Worm (Caenorhabditis elegans) whole organism, L4 larva: Measurements from ENCODE around the gene C54D10.10.
A peak's percentile ranks its signal among the peaks of the same experiment; 100 is the strongest.

Experiments
- D1046.2 ChIP-seq: fragments of 200-800 bp; sonication (Bioruptor generic); IDR thresholded peaks from 2 replicates; pipeline ENCODE4 v1.3.6; 2022; ENCODE audit warnings: missing genetic modification characterization, missing compliant biosample characterization
- F26F4.8 ChIP-seq: fragments of 200-800 bp; sonication (Bioruptor generic); conservative IDR thresholded peaks from 2 replicates; pipeline ENCODE4 v1.3.6; 2022; ENCODE audit warnings: missing genetic modification characterization, missing compliant biosample characterization
- F37D6.2 ChIP-seq: sonication (generic microtip); optimal IDR thresholded peaks from 2 replicates; lab custom pipeline; 2016; ENCODE audit warnings: mild to moderate bottlenecking, missing genetic modification characterization, missing compliant biosample characterization
- F44E2.7 ChIP-seq: fragments of 200-800 bp; sonication (Bioruptor generic); IDR thresholded peaks from 2 replicates; pipeline ENCODE4 v2.1.2; 2022; ENCODE audit warnings: missing genetic modification characterization, missing compliant biosample characterization
- T20F7.1 ChIP-seq: fragments of 200-800 bp; sonication (Bioruptor generic); optimal IDR thresholded peaks from 2 replicates; lab custom pipeline; 2018; ENCODE audit warnings: mild to moderate bottlenecking, missing genetic modification characterization, missing compliant biosample characterization
- Y5F2A.4 ChIP-seq: fragments of 200-800 bp; sonication (Bioruptor generic); optimal IDR thresholded peaks from 2 replicates; lab custom pipeline; 2018; ENCODE audit warnings: mild to moderate bottlenecking, missing genetic modification characterization, missing compliant biosample characterization
- aha-1 ChIP-seq: fragments of 150-350 bp; peaks from one replicate; lab custom pipeline; 2014; ENCODE audit warnings: missing biosample characterization, missing genetic modification characterization
- aly-2 ChIP-seq: sonication (generic microtip); optimal IDR thresholded peaks from 2 replicates; lab custom pipeline; 2018; ENCODE audit warnings: missing biosample characterization, missing genetic modification characterization
- ama-1 ChIP-seq: fragments of 150-350 bp; optimal IDR thresholded peaks from 2 replicates; lab custom pipeline; 2014; ENCODE audit warnings: inconsistent platforms, mixed read lengths
- arid-1 ChIP-seq: fragments of 200-800 bp; sonication (Bioruptor generic); conservative IDR thresholded peaks from 2 replicates; pipeline ENCODE4 v1.3.6; 2022; ENCODE audit warnings: missing genetic modification reagents, missing genetic modification characterization, missing compliant biosample characterization
- ceh-20 ChIP-seq: fragments of 200-800 bp; sonication (Bioruptor generic); IDR thresholded peaks from 2 replicates; pipeline ENCODE4 v1.3.6; 2022; ENCODE audit warnings: missing genetic modification reagents, missing genetic modification characterization, missing compliant biosample characterization
- ceh-28 ChIP-seq: fragments of 150-350 bp; optimal IDR thresholded peaks from 2 replicates; lab custom pipeline; 2014; ENCODE audit warnings: missing biosample characterization, missing genetic modification reagents, missing genetic modification characterization
- cey-2 ChIP-seq: sonication (generic microtip); optimal IDR thresholded peaks from 3 replicates; lab custom pipeline; 2017; ENCODE audit warnings: missing genetic modification characterization, mild to moderate bottlenecking, missing compliant biosample characterization, antibody characterized with exemption, borderline replicate concordance; ENCODE audit not compliant: insufficient read depth
- ctbp-1 ChIP-seq: fragments of 200-800 bp; sonication (Bioruptor generic); IDR thresholded peaks from 2 replicates; pipeline ENCODE4 v1.3.6; 2022; ENCODE audit warnings: missing genetic modification reagents, missing genetic modification characterization, missing compliant biosample characterization
- daf-12 ChIP-seq: fragments of 150-350 bp; optimal IDR thresholded peaks from 2 replicates; lab custom pipeline; 2014; ENCODE audit warnings: missing biosample characterization, missing genetic modification reagents, missing genetic modification characterization
- daf-16 ChIP-seq, 3 experiments: sonication (generic microtip); optimal IDR thresholded peaks; 2 replicates each; lab custom pipeline; 2016 to 2017; ENCODE audit warnings: missing genetic modification characterization in 3 of 3, missing genetic modification reagents in 3 of 3, mild to moderate bottlenecking in 2 of 3, missing compliant biosample characterization in 2 of 3, missing biosample characterization in 1 of 3, moderate library complexity in 1 of 3
- dmd-6 ChIP-seq: fragments of 200-800 bp; sonication (Bioruptor generic); IDR thresholded peaks from 2 replicates; pipeline ENCODE4 v1.3.6; 2022; ENCODE audit warnings: missing genetic modification reagents, missing genetic modification characterization, missing compliant biosample characterization
- dmd-8 ChIP-seq: fragments of 200-800 bp; sonication (Bioruptor generic); IDR thresholded peaks from 2 replicates; pipeline ENCODE4 v1.3.6; 2022; ENCODE audit warnings: missing genetic modification characterization, missing compliant biosample characterization
- dmd-9 ChIP-seq: fragments of 200-800 bp; sonication (Bioruptor generic); IDR thresholded peaks from 2 replicates; pipeline ENCODE4 v1.3.6; 2022; ENCODE audit warnings: missing genetic modification reagents, missing genetic modification characterization, missing compliant biosample characterization
- dpl-1 ChIP-seq: fragments of 150-350 bp; optimal IDR thresholded peaks from 2 replicates; lab custom pipeline; 2014; ENCODE audit warnings: missing biosample characterization, missing genetic modification reagents, missing genetic modification characterization
- duxl-1 ChIP-seq: sonication (generic microtip); optimal IDR thresholded peaks from 2 replicates; lab custom pipeline; 2016; ENCODE audit warnings: mild to moderate bottlenecking, missing genetic modification characterization, moderate library complexity, missing compliant biosample characterization; ENCODE audit not compliant: poor library complexity
- dve-1 ChIP-seq: sonication (generic microtip); optimal IDR thresholded peaks from 2 replicates; lab custom pipeline; 2017; ENCODE audit warnings: antibody characterized with exemption, mild to moderate bottlenecking, missing genetic modification characterization, missing compliant biosample characterization; ENCODE audit not compliant: insufficient read depth
- egl-43 ChIP-seq: fragments of 200-800 bp; sonication (Bioruptor generic); IDR thresholded peaks from 2 replicates; pipeline ENCODE4 v1.3.6; 2022; ENCODE audit warnings: missing genetic modification reagents, missing genetic modification characterization, missing compliant biosample characterization
- fkh-10 ChIP-seq: fragments of 150-350 bp; optimal IDR thresholded peaks from 2 replicates; lab custom pipeline; 2014; ENCODE audit warnings: missing biosample characterization, missing genetic modification reagents, missing genetic modification characterization
- lin-13 ChIP-seq: fragments of 150-350 bp; optimal IDR thresholded peaks from 2 replicates; lab custom pipeline; 2014; ENCODE audit warnings: missing biosample characterization, missing genetic modification reagents, missing genetic modification characterization
- lin-38 ChIP-seq: fragments of 200-800 bp; sonication (Bioruptor generic); IDR thresholded peaks from 2 replicates; pipeline ENCODE4 v1.3.6; 2022; ENCODE audit warnings: missing genetic modification reagents, missing genetic modification characterization, missing compliant biosample characterization
- madf-5 ChIP-seq, 2 experiments: fragments of 200-800 bp; sonication (Bioruptor generic); IDR thresholded peaks; 2 replicates each; pipeline ENCODE4 v1.3.6; 2022; ENCODE audit warnings: missing compliant biosample characterization in 2 of 2, missing genetic modification characterization in 2 of 2
- mdl-1 ChIP-seq, 2 experiments: fragments of 150-350 bp in 1 of 2; sonication (generic microtip) in 1 of 2; optimal IDR thresholded peaks; 2 replicates each; lab custom pipeline; 2014 to 2017; ENCODE audit warnings: missing biosample characterization in 2 of 2, missing genetic modification characterization in 2 of 2
- mep-1 ChIP-seq: fragments of 150-350 bp; sonication (generic microtip); optimal IDR thresholded peaks from 3 replicates; lab custom pipeline; 2014; ENCODE audit warnings: missing biosample characterization, missing genetic modification characterization
- nhr-102 ChIP-seq: sonication (generic microtip); optimal IDR thresholded peaks from 2 replicates; lab custom pipeline; 2016; ENCODE audit warnings: mild to moderate bottlenecking, missing genetic modification characterization, moderate library complexity, missing compliant biosample characterization
- nhr-237 ChIP-seq: sonication (generic microtip); optimal IDR thresholded peaks from 2 replicates; lab custom pipeline; 2017; ENCODE audit warnings: missing biosample characterization, missing genetic modification characterization
- nhr-25 ChIP-seq: sonication (generic microtip); optimal IDR thresholded peaks from 2 replicates; lab custom pipeline; 2017; ENCODE audit warnings: missing genetic modification characterization, mild to moderate bottlenecking, missing compliant biosample characterization, antibody characterized with exemption, moderate library complexity, borderline replicate concordance; ENCODE audit not compliant: insufficient read depth
- nhr-41 ChIP-seq: fragments of 200-800 bp; sonication (Bioruptor generic); IDR thresholded peaks from 2 replicates; pipeline ENCODE4 v1.3.6; 2022; ENCODE audit warnings: missing genetic modification reagents, missing genetic modification characterization, missing compliant biosample characterization
- nhr-48 ChIP-seq: sonication (generic microtip); optimal IDR thresholded peaks from 2 replicates; lab custom pipeline; 2016; ENCODE audit warnings: mild to moderate bottlenecking, missing genetic modification characterization, missing compliant biosample characterization
- nhr-76 ChIP-seq: fragments of 150-350 bp; optimal IDR thresholded peaks from 2 replicates; lab custom pipeline; 2014; ENCODE audit warnings: missing biosample characterization, missing genetic modification characterization
- php-3 ChIP-seq: fragments of 200-800 bp; sonication (Bioruptor generic); IDR thresholded peaks from 2 replicates; pipeline ENCODE4 v1.3.6; 2022; ENCODE audit warnings: missing genetic modification reagents, missing genetic modification characterization, missing compliant biosample characterization
- saeg-2 ChIP-seq: fragments of 200-800 bp; sonication (Bioruptor generic); IDR thresholded peaks from 2 replicates; pipeline ENCODE4 v1.3.6; 2022; ENCODE audit warnings: missing genetic modification reagents, missing genetic modification characterization, missing compliant biosample characterization
- sdz-12 ChIP-seq: fragments of 200-800 bp; sonication (Bioruptor generic); optimal IDR thresholded peaks from 2 replicates; lab custom pipeline; 2018; ENCODE audit warnings: mild to moderate bottlenecking, missing genetic modification characterization, missing compliant biosample characterization
- skn-1 ChIP-seq: fragments of 150-350 bp; optimal IDR thresholded peaks from 2 replicates; lab custom pipeline; 2014; ENCODE audit warnings: missing biosample characterization, missing genetic modification characterization
- snpc-4 ChIP-seq: fragments of 150-350 bp; optimal IDR thresholded peaks from 2 replicates; lab custom pipeline; 2014; ENCODE audit warnings: missing biosample characterization, missing genetic modification characterization
- spr-1 ChIP-seq: sonication (generic microtip); optimal IDR thresholded peaks from 2 replicates; lab custom pipeline; 2016; ENCODE audit warnings: mild to moderate bottlenecking, missing genetic modification characterization, missing compliant biosample characterization
- spr-3 ChIP-seq: fragments of 200-800 bp; sonication (Bioruptor generic); optimal IDR thresholded peaks from 2 replicates; lab custom pipeline; 2018; ENCODE audit warnings: mild to moderate bottlenecking, missing genetic modification characterization, missing compliant biosample characterization
- tra-1 ChIP-seq: fragments of 200-800 bp; sonication (Bioruptor generic); IDR thresholded peaks from 2 replicates; pipeline ENCODE4 v1.3.6; 2022; ENCODE audit warnings: missing genetic modification reagents, missing genetic modification characterization, missing compliant biosample characterization
- unc-39 ChIP-seq: sonication (generic microtip); optimal IDR thresholded peaks from 2 replicates; lab custom pipeline; 2017; ENCODE audit warnings: missing biosample characterization, missing genetic modification characterization
- unc-62 ChIP-seq, 3 experiments: fragments of 150-350 bp in 1 of 3; sonication (generic microtip); optimal IDR thresholded peaks in 2 of 3; peaks in 1 of 3; 1 replicate in 1 of 3; 2 replicates in 2 of 3; lab custom pipeline; 2014 to 2017; ENCODE audit warnings: missing biosample characterization in 3 of 3, missing genetic modification characterization in 3 of 3, missing genetic modification reagents in 3 of 3, missing genotype in 1 of 3
- zfp-2 ChIP-seq: sonication (generic microtip); optimal IDR thresholded peaks from 2 replicates; lab custom pipeline; 2016; ENCODE audit warnings: mild to moderate bottlenecking, missing genetic modification characterization, missing compliant biosample characterization
- ztf-7 ChIP-seq: fragments of 150-350 bp; optimal IDR thresholded peaks from 2 replicates; lab custom pipeline; 2014; ENCODE audit warnings: missing biosample characterization, missing genetic modification characterization

C54D10.10 gene

DNA sequence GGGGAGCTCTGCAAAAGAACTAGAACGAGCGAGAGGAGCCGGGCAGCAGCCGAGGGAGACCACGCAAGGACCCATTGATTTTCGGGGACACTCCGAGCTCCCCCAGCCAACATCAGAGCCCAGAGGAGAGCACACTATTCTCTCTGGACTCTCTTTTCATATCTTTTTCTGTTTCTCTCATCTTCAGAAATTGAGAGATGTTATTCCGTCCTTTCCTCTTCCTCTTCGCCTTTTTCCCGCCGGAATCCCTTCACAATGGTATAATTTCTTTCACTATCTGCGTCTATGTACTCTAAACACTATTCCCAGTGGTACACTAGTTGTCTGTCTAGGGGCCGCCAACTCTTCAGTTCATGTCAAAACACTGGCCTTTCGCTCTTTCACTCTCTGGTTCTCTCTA lies 15.6 kb upstream of the C54D10.10 start (continued):
- TF ChIP-seq mep-1 (tag; lab: Kevin White, UChicago) (peak; percentile 76), ceh-20 (GFP tag; lab: Robert Waterston, UW) (peak; percentile 85), ama-1 (no peak), zfp-2 (tag; lab: Kevin White, UChicago) (no peak), ctbp-1 (peak; percentile 96), egl-43 (GFP tag; lab: Robert Waterston, UW) (peak; percentile 71), madf-5 (GFP tag; IDR thresholded peaks at IDR 0.05; lab: Robert Waterston, UW) (no peak), dpl-1 (peak; percentile 57), D1046.2 (GFP tag; lab: Robert Waterston, UW) (no peak), fkh-10 (GFP tag; lab: Kevin White, UChicago) (peak; percentile 94), sdz-12 (GFP tag; lab: Kevin White, UChicago) (no peak), dmd-8 (GFP tag; lab: Robert Waterston, UW) (0 out of 2 replicates have a peak, but pooled peaks have one; percentile 36), aly-2 (tag; lab: Kevin White, UChicago) (no peak), spr-3 (GFP tag; lab: Kevin White, UChicago) (no peak), aha-1 (tag; lab: Kevin White, UChicago) (no peak), daf-12 (tag; lab: Kevin White, UChicago) (no peak), lin-38 (GFP tag; lab: Robert Waterston, UW) (no peak), unc-39 (tag; lab: Kevin White, UChicago) (no peak), dmd-6 (peak; percentile 60), mdl-1 (tag; optimal IDR thresholded peaks at IDR 0.05; lab: Kevin White, UChicago) (peak in 1 of 2 experiments; percentile 68), F26F4.8 (no peak), tra-1 (GFP tag; lab: Robert Waterston, UW) (no peak), unc-62 (GFP tag; optimal IDR thresholded peaks at IDR 0.05 in 1 of 2; lab: Kevin White, UChicago) (peak in 1 of 2 experiments; percentile 50), unc-62 (tag; optimal IDR thresholded peaks at IDR 0.05; lab: Kevin White, UChicago) (no peak), daf-16 (GFP tag; optimal IDR thresholded peaks at IDR 0.05; lab: Kevin White, UChicago) (peak in 1 of 2 experiments; percentile 83), daf-16 (tag; optimal IDR thresholded peaks at IDR 0.05; lab: Kevin White, UChicago) (no peak), F44E2.7 (GFP tag; lab: Robert Waterston, UW) (no peak), T20F7.1 (GFP tag; lab: Kevin White, UChicago) (peak; percentile 34), cey-2 (tag; lab: Kevin White, UChicago) (no peak), ceh-28 (peak; percentile 31), saeg-2 (0 out of 2 replicates have a peak, but pooled peaks have one; percentile 27), ztf-7 (tag; lab: Kevin White, UChicago) (no peak), nhr-48 (peak; percentile 46), php-3 (GFP tag; lab: Robert Waterston, UW) (no peak), nhr-102 (tag; lab: Kevin White, UChicago) (no peak), Y5F2A.4 (GFP tag; lab: Kevin White, UChicago) (no peak), spr-1 (tag; lab: Kevin White, UChicago) (no peak), nhr-25 (tag; lab: Kevin White, UChicago) (no peak), duxl-1 (no peak), F37D6.2 (tag; lab: Kevin White, UChicago) (peak; percentile 67), nhr-41 (GFP tag; lab: Robert Waterston, UW) (no peak), skn-1 (no peak), lin-13 (GFP tag; lab: Kevin White, UChicago) (no peak), dmd-9 (GFP tag; lab: Robert Waterston, UW) (no peak), dve-1 (tag; lab: Kevin White, UChicago) (peak; percentile 42), arid-1 (no peak), snpc-4 (tag; lab: Kevin White, UChicago) (no peak), nhr-76 (no peak), nhr-237 (tag; lab: Kevin White, UChicago) (no peak)
